Worm (Caenorhabditis elegans) whole organism, early embryonic: ENCODE results near the gene nmur-1.

Experiments
- ama-1 ChIP-seq: fragments of 150-350 bp; optimal IDR thresholded peaks from 2 replicates; lab custom pipeline; 2014
- ceh-36 ChIP-seq: sonication (generic microtip); optimal IDR thresholded peaks from 2 replicates; lab custom pipeline; 2016; ENCODE audit warnings: missing genetic modification characterization, inconsistent platforms, missing compliant biosample characterization
- hmbx-1 ChIP-seq: sonication (generic microtip); optimal IDR thresholded peaks from 2 replicates; lab custom pipeline; 2016; ENCODE audit warnings: mild to moderate bottlenecking, missing genetic modification characterization, missing compliant biosample characterization

DNA sequence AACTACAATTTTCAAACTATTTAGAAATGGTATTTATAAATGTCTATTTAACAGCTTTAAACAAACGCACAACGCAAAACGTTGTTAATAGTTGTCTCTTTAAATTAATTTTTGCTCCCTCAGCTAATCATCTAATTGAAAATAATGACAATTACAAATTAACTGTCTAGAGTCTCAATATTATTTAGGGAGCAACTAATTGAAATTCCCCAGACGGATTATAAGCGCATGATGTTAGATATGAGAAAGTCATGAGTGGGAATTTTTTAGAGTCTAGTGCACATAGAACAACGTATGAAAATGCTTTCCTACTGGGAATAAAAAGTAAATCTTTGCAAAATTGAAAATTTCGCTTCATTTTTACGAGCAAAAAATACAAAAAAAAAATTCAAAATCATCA lies 27.8 kb upstream of the nmur-1 start:
- TF ChIP-seq ama-1 (lab: Kevin White, UChicago) (no peak), hmbx-1 (tag; lab: Kevin White, UChicago) (no peak), ceh-36 (tag; lab: Kevin White, UChicago) (no peak)
